Worm (Caenorhabditis elegans): ENCODE results near the gene str-166.
A peak's percentile ranks its signal among the peaks of the same experiment; 100 is the strongest.

str-166 gene

DNA sequence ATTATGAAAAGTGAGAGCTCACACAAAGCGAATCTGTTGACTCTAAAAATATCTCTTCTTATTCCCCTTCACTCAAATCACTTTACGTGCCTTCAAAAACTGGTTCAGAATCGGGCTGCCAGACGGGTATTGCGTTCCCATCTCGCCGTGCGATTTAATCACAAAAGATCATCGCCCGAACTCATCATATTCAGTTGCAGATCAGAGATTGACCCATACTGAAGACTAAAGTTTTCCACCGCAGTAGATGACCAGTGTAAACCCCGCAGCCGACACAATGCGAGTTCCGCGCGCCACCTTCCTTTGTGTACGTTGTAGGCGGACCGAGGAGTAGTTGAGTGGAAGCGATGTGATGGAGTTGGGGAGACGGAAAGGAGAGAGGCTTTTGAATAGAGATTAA is 3.5 kb upstream of the str-166 start:
- TF ChIP-seq ztf-4 (tag; optimal IDR thresholded peaks at IDR 0.05) = no peak
- TF ChIP-seq C16A3.4 (tag; optimal IDR thresholded peaks at IDR 0.05) = no peak
- no peak for TF ChIP-seq blmp-1 (tag; optimal IDR thresholded peaks at IDR 0.05)
- no peak for TF ChIP-seq ceh-63 (GFP tag; optimal IDR thresholded peaks at IDR 0.05)
- no peak for TF ChIP-seq nhr-12 (tag; optimal IDR thresholded peaks at IDR 0.05)
- TF ChIP-seq nhr-237 (tag; optimal IDR thresholded peaks at IDR 0.05) = peak; percentile 5
- TF ChIP-seq unc-30 (tag; optimal IDR thresholded peaks at IDR 0.05) = no peak
- TF ChIP-seq nhr-84 (tag; optimal IDR thresholded peaks at IDR 0.05) = no peak
- no peak for TF ChIP-seq fkh-4 (tag; optimal IDR thresholded peaks at IDR 0.05; ENCODE audit: borderline replicate concordance)
- peak; percentile 51 for TF ChIP-seq tbx-2 (tag; optimal IDR thresholded peaks at IDR 0.05)
- TF ChIP-seq C34B4.2 (tag; optimal IDR thresholded peaks at IDR 0.05) = no peak
- peak; percentile 33 for TF ChIP-seq elt-2 (tag; optimal IDR thresholded peaks at IDR 0.05)
- TF ChIP-seq vab-15 (tag; optimal IDR thresholded peaks at IDR 0.05) = no peak
- no peak for TF ChIP-seq egl-27 (tag; optimal IDR thresholded peaks at IDR 0.05)
- peak; percentile 32 for TF ChIP-seq sox-4 (tag; optimal IDR thresholded peaks at IDR 0.05)
- peak; percentile 85 for TF ChIP-seq nhr-71 (tag; optimal IDR thresholded peaks at IDR 0.05)
- TF ChIP-seq lin-39 (tag; optimal IDR thresholded peaks at IDR 0.05) = peak; percentile 13
- no peak for TF ChIP-seq unc-98 (GFP tag; IDR thresholded peaks at IDR 0.05)
- peak; percentile 93 for TF ChIP-seq lin-14 (GFP tag; optimal IDR thresholded peaks at IDR 0.05)
- no peak for TF ChIP-seq unc-62 (GFP tag; optimal IDR thresholded peaks at IDR 0.05)
- no peak for TF ChIP-seq nhr-11 (tag; optimal IDR thresholded peaks at IDR 0.05)
- peak; percentile 81 for TF ChIP-seq nhr-90 (tag; optimal IDR thresholded peaks at IDR 0.05; ENCODE audit: poor library complexity)
- TF ChIP-seq mab-9 (GFP tag; IDR thresholded peaks at IDR 0.05) = peak; percentile 20; the same call in 1 of the 2 replicates
- peak; percentile 86 for TF ChIP-seq nhr-19 (GFP tag; conservative IDR thresholded peaks at IDR 0.05)
- TF ChIP-seq ztf-11 (tag; optimal IDR thresholded peaks at IDR 0.05) = no peak
- TF ChIP-seq snu-23 (GFP tag; optimal IDR thresholded peaks at IDR 0.05) = peak; percentile 78
- TF ChIP-seq skn-1 (tag; optimal IDR thresholded peaks at IDR 0.05) = no peak
- no peak for TF ChIP-seq mef-2 (tag; optimal IDR thresholded peaks at IDR 0.05)
- TF ChIP-seq jun-1 (tag; optimal IDR thresholded peaks at IDR 0.05) = no peak
- TF ChIP-seq ces-1 (GFP tag; optimal IDR thresholded peaks at IDR 0.05) = no peak
- no peak for TF ChIP-seq sptf-1 (tag; optimal IDR thresholded peaks at IDR 0.05)
- TF ChIP-seq mdl-1 (tag; optimal IDR thresholded peaks at IDR 0.05) = peak in 1 of 2 experiments; percentile 5
- TF ChIP-seq ama-1 (optimal IDR thresholded peaks at IDR 0.05) = no peak
- no peak for TF ChIP-seq hpl-2 (GFP tag; optimal IDR thresholded peaks at IDR 0.05)
- no peak for TF ChIP-seq unc-130 (tag; optimal IDR thresholded peaks at IDR 0.05)
- TF ChIP-seq dsc-1 (tag; optimal IDR thresholded peaks at IDR 0.05) = peak; percentile 80
- peak; percentile 75 for TF ChIP-seq swsn-7 (tag; optimal IDR thresholded peaks at IDR 0.05)
- no peak for TF ChIP-seq pag-3 (tag; optimal IDR thresholded peaks at IDR 0.05; ENCODE audit: borderline replicate concordance, insufficient read depth)
- TF ChIP-seq elt-3 (tag; optimal IDR thresholded peaks at IDR 0.05) = peak in 3 of 6 experiments; percentile 20 to 62 (median 29)
- no peak for TF ChIP-seq Y116A8C.19 (tag; optimal IDR thresholded peaks at IDR 0.05; ENCODE audit: borderline replicate concordance)
- peak; percentile 96 for TF ChIP-seq nhr-85 (tag)
- TF ChIP-seq nhr-47 (tag; optimal IDR thresholded peaks at IDR 0.05) = peak; percentile 78
- TF ChIP-seq efl-1 (optimal IDR thresholded peaks at IDR 0.05) = peak; percentile 33 to 61
- TF ChIP-seq efl-1 (GFP tag; optimal IDR thresholded peaks at IDR 0.05 in 1 of 2) = peak; percentile 16 to 93
- peak; percentile 50 for TF ChIP-seq nhr-77 (tag; optimal IDR thresholded peaks at IDR 0.05)
- TF ChIP-seq pqm-1 (tag; optimal IDR thresholded peaks at IDR 0.05) = no peak
- TF ChIP-seq fkh-8 (tag; optimal IDR thresholded peaks at IDR 0.05) = no peak
- no peak for TF ChIP-seq nhr-28 (tag; optimal IDR thresholded peaks at IDR 0.05)
- TF ChIP-seq ceh-90 (tag; optimal IDR thresholded peaks at IDR 0.05) = no peak
- no peak for TF ChIP-seq C04F5.9 (tag; optimal IDR thresholded peaks at IDR 0.05)
- TF ChIP-seq hlh-4 (tag; optimal IDR thresholded peaks at IDR 0.05) = no peak
- TF ChIP-seq efl-3 (GFP tag; optimal IDR thresholded peaks at IDR 0.05) = no peak
- TF ChIP-seq lsy-2 (tag; optimal IDR thresholded peaks at IDR 0.05) = peak in 1 of 2 experiments; percentile 61
- TF ChIP-seq pax-3 (tag; optimal IDR thresholded peaks at IDR 0.05) = no peak
